Worm (Caenorhabditis elegans) whole organism, L2 larva: Measurements from ENCODE around the gene rps-24.
"Not testable (repeated sequence)": the region's sequence is repeated elsewhere in the genome, so short reads cannot be mapped to it uniquely, and the experiment has no call there.

ENCODE experiments used
- C34F6.9 ChIP-seq: fragments of 150-350 bp; optimal IDR thresholded peaks from 2 replicates; lab custom pipeline; 2014; ENCODE audit warnings: missing biosample characterization, missing genetic modification characterization
- F13H6.1 ChIP-seq: sonication (generic microtip); optimal IDR thresholded peaks from 2 replicates; lab custom pipeline; 2016; ENCODE audit warnings: missing genetic modification characterization, missing compliant biosample characterization
- R02D3.7 ChIP-seq: fragments of 150-350 bp; optimal IDR thresholded peaks from 2 replicates; lab custom pipeline; 2014; ENCODE audit warnings: missing biosample characterization, missing genetic modification characterization
- Y55F3AM.14 ChIP-seq: fragments of 200-800 bp; sonication (Bioruptor generic); optimal IDR thresholded peaks from 2 replicates; lab custom pipeline; 2018; ENCODE audit warnings: mild to moderate bottlenecking, missing genetic modification characterization, missing compliant biosample characterization
- ZK546.5 ChIP-seq: sonication (generic microtip); optimal IDR thresholded peaks from 2 replicates; lab custom pipeline; 2017; ENCODE audit warnings: missing biosample characterization, missing genetic modification characterization
- aly-2 ChIP-seq: fragments of 150-350 bp; optimal IDR thresholded peaks from 2 replicates; lab custom pipeline; 2014; ENCODE audit warnings: missing biosample characterization, missing genetic modification characterization
- ama-1 ChIP-seq: fragments of 150-350 bp; optimal IDR thresholded peaks from 2 replicates; lab custom pipeline; 2018; ENCODE audit warnings: inconsistent platforms
- blmp-1 ChIP-seq: sonication (generic microtip); optimal IDR thresholded peaks from 2 replicates; lab custom pipeline; 2017; ENCODE audit warnings: missing genetic modification characterization, mild to moderate bottlenecking, missing compliant biosample characterization, antibody characterized with exemption, moderate library complexity; ENCODE audit not compliant: insufficient read depth
- ceh-82 ChIP-seq: fragments of 150-350 bp; optimal IDR thresholded peaks from 2 replicates; lab custom pipeline; 2014; ENCODE audit warnings: missing biosample characterization, missing genetic modification characterization
- crh-2 ChIP-seq: sonication (generic microtip); optimal IDR thresholded peaks from 2 replicates; lab custom pipeline; 2017; ENCODE audit warnings: missing biosample characterization, missing genetic modification characterization
- egl-27 ChIP-seq: sonication (generic microtip); optimal IDR thresholded peaks from 3 replicates; lab custom pipeline; 2017; ENCODE audit warnings: missing biosample characterization, missing genetic modification reagents, missing genetic modification characterization
- elt-3 ChIP-seq: sonication (generic microtip); optimal IDR thresholded peaks from 2 replicates; lab custom pipeline; 2017; ENCODE audit warnings: missing biosample characterization, missing genetic modification characterization
- fos-1 ChIP-seq: fragments of 150-350 bp; optimal IDR thresholded peaks from 2 replicates; lab custom pipeline; 2014; ENCODE audit warnings: missing biosample characterization, missing genetic modification characterization
- gmeb-1 ChIP-seq: fragments of 150-350 bp; optimal IDR thresholded peaks from 2 replicates; lab custom pipeline; 2014; ENCODE audit warnings: missing biosample characterization, missing genetic modification characterization
- lin-11 ChIP-seq: fragments of 150-350 bp; sonication (generic microtip); optimal IDR thresholded peaks from 2 replicates; lab custom pipeline; 2014; ENCODE audit warnings: missing biosample characterization, missing genetic modification characterization, inconsistent platforms, mixed read lengths
- lin-13 ChIP-seq: fragments of 150-350 bp; optimal IDR thresholded peaks from 2 replicates; lab custom pipeline; 2014; ENCODE audit warnings: missing biosample characterization, missing genetic modification reagents, missing genetic modification characterization
- lin-39 ChIP-seq: fragments of 150-350 bp; optimal IDR thresholded peaks from 2 replicates; lab custom pipeline; 2014; ENCODE audit warnings: missing biosample characterization, missing genetic modification reagents, missing genetic modification characterization
- lsy-2 ChIP-seq, 2 experiments: fragments of 150-350 bp in 1 of 2; sonication (generic microtip) in 1 of 2; optimal IDR thresholded peaks; 2 replicates each; lab custom pipeline; 2014 to 2017; ENCODE audit warnings: missing biosample characterization in 2 of 2, missing genetic modification characterization in 2 of 2
- mab-5 ChIP-seq: fragments of 150-350 bp; optimal IDR thresholded peaks from 2 replicates; lab custom pipeline; 2014; ENCODE audit warnings: missing biosample characterization, missing genetic modification characterization
- mbf-1 ChIP-seq: sonication (generic microtip); optimal IDR thresholded peaks from 2 replicates; lab custom pipeline; 2017; ENCODE audit warnings: missing biosample characterization, missing genetic modification characterization
- mdl-1 ChIP-seq, 2 experiments: fragments of 150-350 bp in 1 of 2; sonication (generic microtip) in 1 of 2; optimal IDR thresholded peaks; 2 replicates each; lab custom pipeline; 2017; ENCODE audit warnings: missing biosample characterization in 2 of 2, missing genetic modification characterization in 2 of 2
- nhr-129 ChIP-seq: fragments of 150-350 bp; optimal IDR thresholded peaks from 2 replicates; lab custom pipeline; 2014; ENCODE audit warnings: missing biosample characterization, missing genetic modification characterization
- nhr-21 ChIP-seq: fragments of 150-350 bp; optimal IDR thresholded peaks from 2 replicates; lab custom pipeline; 2014; ENCODE audit warnings: missing biosample characterization, missing genetic modification characterization
- nhr-25 ChIP-seq: fragments of 150-350 bp; sonication (generic microtip); optimal IDR thresholded peaks from 3 replicates; lab custom pipeline; 2014; ENCODE audit warnings: missing biosample characterization, missing genetic modification characterization
- nhr-6 ChIP-seq: fragments of 150-350 bp; optimal IDR thresholded peaks from 2 replicates; lab custom pipeline; 2014; ENCODE audit warnings: missing biosample characterization, missing genetic modification characterization
- nhr-77 ChIP-seq: fragments of 150-350 bp; optimal IDR thresholded peaks from 2 replicates; lab custom pipeline; 2014; ENCODE audit warnings: missing biosample characterization, missing genetic modification characterization
- sem-4 ChIP-seq: fragments of 150-350 bp; optimal IDR thresholded peaks from 2 replicates; lab custom pipeline; 2014; ENCODE audit warnings: missing biosample characterization, missing genetic modification reagents, missing genetic modification characterization
- sma-3 ChIP-seq: sonication (generic microtip); optimal IDR thresholded peaks from 2 replicates; lab custom pipeline; 2016; ENCODE audit warnings: missing genetic modification reagents, missing genetic modification characterization, missing compliant biosample characterization
- sma-9 ChIP-seq, 2 experiments: fragments of 150-350 bp in 1 of 2; sonication (generic microtip) in 1 of 2; optimal IDR thresholded peaks; 2 replicates each; lab custom pipeline; 2014 to 2016; ENCODE audit warnings: missing genetic modification characterization in 2 of 2, mild to moderate bottlenecking in 1 of 2, missing biosample characterization in 1 of 2, missing compliant biosample characterization in 1 of 2, missing genetic modification reagents in 1 of 2, moderate library complexity in 1 of 2
- snpc-4 ChIP-seq: fragments of 150-350 bp; optimal IDR thresholded peaks from 2 replicates; lab custom pipeline; 2014; ENCODE audit warnings: missing biosample characterization, missing genetic modification characterization
- unc-55 ChIP-seq: fragments of 150-350 bp; sonication (generic microtip); optimal IDR thresholded peaks from 3 replicates; lab custom pipeline; 2014; ENCODE audit warnings: missing biosample characterization, missing genetic modification reagents, missing genetic modification characterization
- unc-62 ChIP-seq: fragments of 150-350 bp; optimal IDR thresholded peaks from 2 replicates; lab custom pipeline; 2014; ENCODE audit warnings: missing biosample characterization, missing genetic modification reagents, missing genetic modification characterization
- zag-1 ChIP-seq: fragments of 150-350 bp; optimal IDR thresholded peaks from 2 replicates; lab custom pipeline; 2014; ENCODE audit warnings: missing biosample characterization, missing genetic modification characterization
- ztf-4 ChIP-seq: fragments of 150-350 bp; optimal IDR thresholded peaks from 2 replicates; lab custom pipeline; 2014; ENCODE audit warnings: missing biosample characterization, missing genetic modification characterization

rps-24 gene

DNA sequence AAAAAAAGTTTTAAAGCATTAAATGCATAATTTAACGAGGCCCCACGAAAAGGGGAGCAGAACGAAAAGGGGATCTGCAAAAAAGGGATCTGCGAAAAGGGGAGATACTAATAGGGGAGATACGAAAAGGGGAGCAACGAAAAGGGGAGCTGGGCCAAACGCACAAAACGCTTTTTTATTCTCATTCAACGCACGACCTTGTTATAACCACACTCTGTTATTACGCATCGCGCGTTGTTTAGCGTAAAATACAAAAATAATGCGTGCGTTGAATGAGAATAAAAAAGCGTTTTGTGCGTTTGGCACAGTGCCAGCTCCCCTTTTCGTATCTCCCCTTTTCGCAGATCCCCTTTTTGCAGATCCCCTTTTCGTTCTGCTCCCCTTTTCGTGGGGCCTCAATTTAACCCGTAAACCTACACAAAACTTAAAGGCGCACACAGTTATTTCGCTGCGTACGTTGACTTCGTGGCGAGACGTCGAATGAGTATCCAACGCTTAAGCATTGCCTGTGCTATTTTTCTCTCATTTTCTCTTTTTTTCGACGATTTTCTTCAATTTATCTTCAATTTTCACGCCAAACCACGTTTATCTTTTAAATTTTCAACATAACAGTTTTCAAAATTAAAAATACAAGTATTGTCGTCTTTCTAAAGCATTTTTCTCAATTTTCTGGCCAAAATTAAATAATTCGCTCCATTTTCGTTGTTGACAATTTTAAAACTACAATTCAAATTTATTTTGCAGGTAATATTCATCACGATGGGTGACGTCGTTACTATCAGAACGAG lies at the start of gene rps-24:
rps-24 (plus strand) TSS at position 738 of the 788 bp plus-strand sequence.
- TF ChIP-seq snpc-4 (tag; lab: Kevin White, UChicago) (peak; percentile 64), ceh-82 (peak; percentile 51), mdl-1 (tag; optimal IDR thresholded peaks at IDR 0.05; lab: Kevin White, UChicago) (peak; percentile 0 to 38), blmp-1 (peak; percentile 49), lin-11 (tag; lab: Kevin White, UChicago) (peak; percentile 60), R02D3.7 (tag; lab: Kevin White, UChicago) (peak; percentile 86), unc-55 (GFP tag; lab: Kevin White, UChicago) (peak; percentile 97), sem-4 (tag; lab: Kevin White, UChicago) (peak; percentile 80), mab-5 (tag; lab: Kevin White, UChicago) (peak; percentile 87), C34F6.9 (tag; lab: Kevin White, UChicago) (peak; percentile 88), lin-39 (tag; lab: Kevin White, UChicago) (peak; percentile 44), nhr-25 (tag; lab: Kevin White, UChicago) (peak; percentile 81), nhr-21 (peak; percentile 81), sma-3 (peak; percentile 97), nhr-6 (tag; lab: Kevin White, UChicago) (peak; percentile 80), nhr-77 (tag; lab: Kevin White, UChicago) (peak; percentile 28), ama-1 (peak; percentile 15), fos-1 (tag; lab: Kevin White, UChicago) (peak; percentile 76), crh-2 (tag; lab: Kevin White, UChicago) (peak; percentile 93), lin-13 (GFP tag; lab: Kevin White, UChicago) (peak; percentile 93), ZK546.5 (tag; lab: Kevin White, UChicago) (peak; percentile 65), lsy-2 (tag; optimal IDR thresholded peaks at IDR 0.05; lab: Kevin White, UChicago) (peak; percentile 86 to 94), egl-27 (tag; lab: Kevin White, UChicago) (peak; percentile 69), ztf-4 (tag; lab: Kevin White, UChicago) (peak; percentile 64), zag-1 (tag; lab: Kevin White, UChicago) (peak; percentile 53), nhr-129 (tag; lab: Kevin White, UChicago) (peak; percentile 95), sma-9 (GFP tag; optimal IDR thresholded peaks at IDR 0.05; lab: Kevin White, UChicago) (peak; percentile 86), gmeb-1 (tag; lab: Kevin White, UChicago) (peak; percentile 80), F13H6.1 (tag; lab: Kevin White, UChicago) (peak; percentile 94), Y55F3AM.14 (GFP tag; lab: Kevin White, UChicago) (peak; percentile 83)
- not testable (repeated sequence) for TF ChIP-seq sma-9 (tag; optimal IDR thresholded peaks at IDR 0.05; lab: Kevin White, UChicago)

- TF ChIP-seq fos-1 (tag; lab: Kevin White, UChicago), result peak; percentile 52
- no peak for TF ChIP-seq elt-3 (tag; lab: Kevin White, UChicago)
These were observed 48.5 kb upstream of the rps-24 start, which contains the start of gene pxmp-4 for ce11 chrIV:337128-337646. Gene pxmp-4 (minus strand): TSS chrIV:337178.

ce11 chrIV:338192-338831 lies 47.4 kb upstream of the rps-24 start:
- TF ChIP-seq nhr-25 (tag; lab: Kevin White, UChicago) (no peak), unc-62 (GFP tag; lab: Kevin White, UChicago) (no peak), nhr-77 (tag; lab: Kevin White, UChicago) (no peak), fos-1 (tag; lab: Kevin White, UChicago) (no peak)

- TF ChIP-seq mbf-1 (no peak), lsy-2 (tag; optimal IDR thresholded peaks at IDR 0.05; lab: Kevin White, UChicago) (no peak), sma-3 (no peak), ZK546.5 (tag; lab: Kevin White, UChicago) (no peak), lin-11 (tag; lab: Kevin White, UChicago) (no peak), aly-2 (tag; lab: Kevin White, UChicago) (no peak)
These were observed 46.2 kb upstream of the rps-24 start, which contains the start of gene cdh-8 for ce11 chrIV:339508-339907. Gene cdh-8 (plus strand): TSS chrIV:339808.
